Worm (Caenorhabditis elegans): ENCODE measurements around the gene F57B1.1.

DNA sequence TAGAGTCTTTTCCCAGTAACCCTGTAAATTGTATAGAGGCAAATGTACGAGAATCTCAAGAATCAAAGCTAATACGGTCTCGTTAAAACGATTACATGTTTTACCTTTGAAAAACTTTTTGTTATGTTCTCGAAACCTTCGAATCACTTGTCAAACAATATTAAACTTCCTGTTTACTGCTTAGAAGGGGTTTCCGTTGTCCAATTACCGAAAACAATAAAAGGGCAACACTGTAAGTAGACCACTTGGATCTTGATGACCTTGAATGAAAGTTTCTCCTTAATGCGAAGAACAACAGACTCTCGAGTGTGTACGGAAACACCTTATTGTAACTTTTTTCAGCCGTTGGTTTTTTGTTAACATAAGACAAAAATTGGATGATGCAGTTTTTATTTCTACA is 5.2 kb upstream of the F57B1.1 start:
- TF ChIP-seq aly-1 (tag; optimal IDR thresholded peaks at IDR 0.05) (no peak), ama-1 (optimal IDR thresholded peaks at IDR 0.05) (no peak), sea-1 (GFP tag; conservative IDR thresholded peaks at IDR 0.05) (no peak), flt-1 (GFP tag; IDR thresholded peaks at IDR 0.05) (no peak), hnd-1 (tag; optimal IDR thresholded peaks at IDR 0.05) (no peak), B0310.2 (tag; optimal IDR thresholded peaks at IDR 0.05) (no peak), pes-1 (GFP tag; IDR thresholded peaks at IDR 0.05) (no peak), hmbx-1 (tag; optimal IDR thresholded peaks at IDR 0.05) (no peak)

Measured in whole organism, early embryonic.